Worm (Caenorhabditis elegans) whole organism, mixed stage, embryonic: ENCODE results near the gene srg-17.

ENCODE experiments used
- M03D4.4 ChIP-seq: sonication (generic microtip); optimal IDR thresholded peaks from 2 replicates; lab custom pipeline; 2017; ENCODE audit warnings: mild to moderate bottlenecking, missing genetic modification characterization, missing compliant biosample characterization
- bed-3 ChIP-seq: fragments of 200-800 bp; sonication (Bioruptor generic); optimal IDR thresholded peaks from 3 replicates; lab custom pipeline; 2018; ENCODE audit warnings: mild to moderate bottlenecking, missing genetic modification characterization, moderate library complexity, missing compliant biosample characterization
- ceh-83 ChIP-seq: fragments of 200-800 bp; sonication (Bioruptor generic); optimal IDR thresholded peaks from 2 replicates; lab custom pipeline; 2018; ENCODE audit warnings: mild to moderate bottlenecking, missing genetic modification characterization, missing compliant biosample characterization
- ces-1 ChIP-seq: fragments of 150-350 bp; optimal IDR thresholded peaks from 2 replicates; lab custom pipeline; 2014; ENCODE audit warnings: missing biosample characterization, missing genetic modification reagents, missing genetic modification characterization
- cnd-1 ChIP-seq: fragments of 200-800 bp; sonication (Bioruptor generic); optimal IDR thresholded peaks from 2 replicates; lab custom pipeline; 2018; ENCODE audit warnings: mild to moderate bottlenecking, missing genetic modification characterization, missing compliant biosample characterization
- drap-1 ChIP-seq: fragments of 200-800 bp; sonication (Bioruptor generic); optimal IDR thresholded peaks from 3 replicates; lab custom pipeline; 2018; ENCODE audit warnings: mild to moderate bottlenecking, missing genetic modification characterization, missing compliant biosample characterization
- elt-1 ChIP-seq: sonication (generic microtip); optimal IDR thresholded peaks from 2 replicates; lab custom pipeline; 2017; ENCODE audit warnings: missing genetic modification characterization, mild to moderate bottlenecking, missing compliant biosample characterization, antibody characterized with exemption, moderate library complexity, borderline replicate concordance; ENCODE audit not compliant: insufficient read depth
- flh-1 ChIP-seq: fragments of 200-800 bp; sonication (Bioruptor generic); optimal IDR thresholded peaks from 2 replicates; lab custom pipeline; 2018; ENCODE audit warnings: mild to moderate bottlenecking, missing genetic modification characterization, moderate library complexity, missing compliant biosample characterization
- ham-2 ChIP-seq: fragments of 200-800 bp; sonication (Bioruptor generic); optimal IDR thresholded peaks from 2 replicates; lab custom pipeline; 2018; ENCODE audit warnings: mild to moderate bottlenecking, missing genetic modification characterization, missing compliant biosample characterization
- hlh-1 ChIP-seq: fragments of 150-350 bp; optimal IDR thresholded peaks from 2 replicates; lab custom pipeline; 2014; ENCODE audit warnings: missing biosample characterization, missing genetic modification reagents, missing genetic modification characterization
- lin-13 ChIP-seq: fragments of 150-350 bp; optimal IDR thresholded peaks from 2 replicates; lab custom pipeline; 2014; ENCODE audit warnings: missing biosample characterization, missing genetic modification characterization
- lin-32 ChIP-seq: fragments of 200-800 bp; sonication (Bioruptor generic); optimal IDR thresholded peaks from 2 replicates; lab custom pipeline; 2018; ENCODE audit warnings: mild to moderate bottlenecking, missing genetic modification characterization, missing compliant biosample characterization
- lsy-2 ChIP-seq: fragments of 150-350 bp; optimal IDR thresholded peaks from 2 replicates; lab custom pipeline; 2014; ENCODE audit warnings: missing biosample characterization, missing genetic modification characterization
- mab-5 ChIP-seq: fragments of 150-350 bp; optimal IDR thresholded peaks from 2 replicates; lab custom pipeline; 2014; ENCODE audit warnings: missing biosample characterization, missing genetic modification characterization
- mls-2 ChIP-seq: sonication (generic microtip); optimal IDR thresholded peaks from 2 replicates; lab custom pipeline; 2016; ENCODE audit warnings: mild to moderate bottlenecking, missing genetic modification characterization, moderate library complexity, missing compliant biosample characterization
- nhr-12 ChIP-seq: fragments of 150-350 bp; optimal IDR thresholded peaks from 2 replicates; lab custom pipeline; 2014; ENCODE audit warnings: missing biosample characterization, missing genetic modification characterization
- nhr-2 ChIP-seq: fragments of 150-350 bp; optimal IDR thresholded peaks from 2 replicates; lab custom pipeline; 2014; ENCODE audit warnings: missing biosample characterization, missing genetic modification characterization
- nhr-237 ChIP-seq: fragments of 150-350 bp; optimal IDR thresholded peaks from 2 replicates; lab custom pipeline; 2014; ENCODE audit warnings: missing biosample characterization, missing genetic modification characterization
- nhr-28 ChIP-seq: fragments of 150-350 bp; optimal IDR thresholded peaks from 2 replicates; lab custom pipeline; 2014; ENCODE audit warnings: missing biosample characterization, missing genetic modification characterization
- nhr-76 ChIP-seq: sonication (generic microtip); optimal IDR thresholded peaks from 2 replicates; lab custom pipeline; 2017; ENCODE audit warnings: missing biosample characterization, missing genetic modification characterization
- pha-4 ChIP-seq: fragments of 150-350 bp; optimal IDR thresholded peaks from 2 replicates; lab custom pipeline; 2018; ENCODE audit warnings: missing biosample characterization, missing genetic modification reagents, missing genetic modification characterization
- sem-2 ChIP-seq: fragments of 200-800 bp; sonication (Bioruptor generic); optimal IDR thresholded peaks from 2 replicates; lab custom pipeline; 2018; ENCODE audit warnings: mild to moderate bottlenecking, missing genetic modification characterization, missing compliant biosample characterization
- snpc-4 ChIP-seq: fragments of 150-350 bp; optimal IDR thresholded peaks from 2 replicates; lab custom pipeline; 2014; ENCODE audit warnings: missing biosample characterization, missing genetic modification characterization
- sptf-1 ChIP-seq: sonication (generic microtip); optimal IDR thresholded peaks from 2 replicates; lab custom pipeline; 2017; ENCODE audit warnings: mild to moderate bottlenecking, missing genetic modification characterization, moderate library complexity, missing compliant biosample characterization
- zip-8 ChIP-seq: fragments of 150-350 bp; optimal IDR thresholded peaks from 2 replicates; lab custom pipeline; 2014; ENCODE audit warnings: missing biosample characterization, missing genetic modification characterization
- ztf-11 ChIP-seq: fragments of 150-350 bp; optimal IDR thresholded peaks from 2 replicates; lab custom pipeline; 2014; ENCODE audit warnings: missing biosample characterization, missing genetic modification characterization

srg-17 gene

ce11 chrII:12480811-12481210 is 7.3 kb downstream of the srg-17 start, which contains the start of gene arrd-9:
Gene arrd-9, minus strand, starts transcription at chrII:12480911.
- no peak for TF ChIP-seq M03D4.4 (tag; lab: Kevin White, UChicago)

DNA sequence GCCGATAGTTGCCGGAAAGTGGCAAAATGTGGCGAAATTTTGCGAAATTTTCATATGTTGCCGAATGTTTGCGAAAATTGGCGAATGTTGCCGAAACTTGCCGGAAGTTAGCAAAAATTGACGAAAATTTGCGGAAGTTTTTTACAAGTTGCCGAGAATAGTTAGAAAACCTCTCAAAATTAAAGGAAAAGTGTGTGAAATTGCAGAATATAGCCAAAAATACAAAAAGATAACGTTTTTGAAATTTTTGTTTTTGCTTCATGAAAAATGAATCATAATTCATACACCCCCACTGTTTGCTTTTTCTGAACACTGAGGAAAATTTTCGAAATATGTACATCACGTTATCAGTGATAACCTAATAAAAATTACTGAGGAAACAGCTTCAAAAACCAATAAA is 8.1 kb downstream of the srg-17 start:
- TF ChIP-seq ceh-83 (GFP tag; lab: Kevin White, UChicago) (no peak), cnd-1 (no peak)

DNA sequence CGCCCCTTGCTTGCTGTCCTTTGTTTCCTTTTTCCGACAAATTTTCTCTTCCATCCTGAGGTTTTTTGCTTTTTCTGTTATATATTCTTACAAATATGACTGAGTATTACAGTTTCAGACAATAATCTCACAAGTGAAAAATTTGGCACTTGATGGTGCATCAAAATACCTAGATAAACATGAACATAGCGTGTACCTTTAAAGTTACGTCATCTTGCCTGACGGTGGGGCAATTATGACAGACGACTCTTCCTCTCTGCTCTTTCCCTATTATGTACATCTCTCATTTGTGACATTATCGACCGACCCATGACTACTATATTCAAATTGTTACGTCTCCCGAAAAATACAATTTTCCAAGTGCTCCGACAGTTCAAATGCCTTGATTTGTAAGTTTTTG is 9.1 kb downstream of the srg-17 start, which contains the start of gene fbxb-102:
fbxb-102 (plus strand) TSS at position 301 of the 400 bp plus-strand sequence.
- no peak for TF ChIP-seq mab-5 (tag; lab: Kevin White, UChicago)
- TF ChIP-seq zip-8 (tag; lab: Kevin White, UChicago): peak; percentile 44

DNA sequence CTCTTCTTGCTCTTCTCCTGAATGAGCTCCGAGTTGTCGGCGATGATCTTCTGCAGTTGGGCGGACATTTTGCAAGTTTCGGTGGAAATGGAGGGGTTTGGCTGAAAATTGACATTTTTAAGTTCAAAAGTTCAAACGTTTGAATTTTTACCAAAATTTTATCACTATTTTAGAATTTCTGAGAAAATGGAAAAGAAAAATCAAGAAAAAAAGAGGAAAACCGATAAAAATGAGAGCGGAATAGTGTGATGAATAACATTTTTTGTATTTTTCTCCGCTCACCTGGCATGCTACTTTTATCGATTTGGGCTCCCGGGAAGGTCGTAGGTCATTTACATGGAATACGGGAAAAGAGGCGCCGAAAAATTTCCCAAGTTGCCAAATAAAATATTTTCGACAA is 11.6 kb downstream of the srg-17 start, which contains the start of gene F15A4.10:
F15A4.10 (minus strand) TSS at position 101 of the 400 bp plus-strand sequence.
- TF ChIP-seq ztf-11 (tag; lab: Kevin White, UChicago) (no peak), M03D4.4 (tag; lab: Kevin White, UChicago) (no peak)

DNA sequence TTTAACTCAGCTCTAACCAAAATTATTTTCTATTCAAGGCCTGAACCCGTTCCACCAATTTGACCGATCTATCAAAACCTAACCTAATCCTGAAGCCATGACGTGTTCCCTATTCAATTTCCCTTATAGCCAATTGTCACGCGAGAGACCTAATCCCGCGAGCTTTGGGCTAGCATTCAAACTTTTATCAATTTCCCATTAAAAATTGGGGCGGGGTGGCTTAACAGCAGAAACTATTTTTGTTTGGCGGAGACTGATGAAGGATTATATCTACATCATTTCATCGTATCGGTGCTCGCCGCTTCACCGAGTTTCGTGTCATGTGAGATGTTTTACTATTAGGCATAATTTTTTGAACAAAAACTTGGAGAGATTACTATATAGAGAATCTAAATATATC is 15.3 kb downstream of the srg-17 start:
- TF ChIP-seq nhr-76 (tag; lab: Kevin White, UChicago) (no peak), ham-2 (GFP tag; lab: Kevin White, UChicago) (no peak), ces-1 (GFP tag; lab: Kevin White, UChicago) (no peak), flh-1 (GFP tag; lab: Kevin White, UChicago) (no peak)

ce11 chrII:12489903-12490302 is 16.4 kb downstream of the srg-17 start, which contains the start of gene T21B4.15:
Gene T21B4.15, plus strand, starts transcription at chrII:12490203.
- no peak for TF ChIP-seq lin-13 (tag; lab: Kevin White, UChicago)
- no peak for TF ChIP-seq ztf-11 (tag; lab: Kevin White, UChicago)
- no peak for TF ChIP-seq nhr-2
- no peak for TF ChIP-seq nhr-12 (tag; lab: Kevin White, UChicago)
- TF ChIP-seq nhr-237: no peak
- no peak for TF ChIP-seq mab-5 (tag; lab: Kevin White, UChicago)
- no peak for TF ChIP-seq mls-2 (tag; lab: Kevin White, UChicago)
- TF ChIP-seq ham-2 (GFP tag; lab: Kevin White, UChicago): no peak

ce11 chrII:12491936-12492335 is 18.4 kb downstream of the srg-17 start, which contains the start of gene srz-6:
Gene srz-6, plus strand, starts transcription at chrII:12492236.
- TF ChIP-seq lsy-2 (tag; lab: Kevin White, UChicago): no peak
- TF ChIP-seq snpc-4 (tag; lab: Kevin White, UChicago): no peak
- no peak for TF ChIP-seq sem-2 (GFP tag; lab: Kevin White, UChicago)
- no peak for TF ChIP-seq nhr-2
- TF ChIP-seq drap-1 (GFP tag; lab: Kevin White, UChicago): no peak
- no peak for TF ChIP-seq bed-3 (GFP tag; lab: Kevin White, UChicago)
- no peak for TF ChIP-seq hlh-1 (tag; lab: Kevin White, UChicago)
- no peak for TF ChIP-seq nhr-237
- no peak for TF ChIP-seq ztf-11 (tag; lab: Kevin White, UChicago)
- TF ChIP-seq nhr-28: no peak

DNA sequence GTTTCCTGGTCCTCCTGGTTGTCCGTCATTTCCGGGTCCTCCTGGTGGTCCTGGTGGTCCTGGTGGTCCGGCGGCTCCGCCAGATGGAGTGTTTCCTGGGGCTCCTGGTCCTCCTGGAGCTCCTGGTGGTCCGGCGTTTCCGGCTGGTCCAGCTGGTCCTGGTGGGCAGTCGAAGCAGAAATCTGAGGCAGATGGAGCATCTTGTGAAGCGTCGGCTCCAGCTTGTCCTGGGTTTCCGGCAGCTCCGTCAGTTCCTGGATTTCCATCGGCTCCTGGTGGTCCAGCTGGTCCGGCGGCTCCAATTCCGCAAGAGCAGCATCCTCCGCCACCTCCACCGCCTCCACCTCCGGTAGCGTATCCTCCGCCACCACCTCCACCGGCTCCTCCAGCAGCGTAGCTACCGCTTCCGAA is 20.6 kb downstream of the srg-17 start:
- TF ChIP-seq sptf-1 (tag; lab: Kevin White, UChicago) (no peak), lsy-2 (tag; lab: Kevin White, UChicago) (no peak), cnd-1 (no peak), ces-1 (GFP tag; lab: Kevin White, UChicago) (no peak), ztf-11 (tag; lab: Kevin White, UChicago) (no peak), lin-32 (no peak), sem-2 (GFP tag; lab: Kevin White, UChicago) (no peak), bed-3 (GFP tag; lab: Kevin White, UChicago) (no peak), pha-4 (tag; lab: Kevin White, UChicago) (no peak), elt-1 (tag; lab: Kevin White, UChicago) (no peak), mls-2 (tag; lab: Kevin White, UChicago) (no peak)
